Worm (Caenorhabditis elegans) whole organism, L4 larva: Measurements from ENCODE around the gene slc-9B.2.

ENCODE experiments used
- ama-1 ChIP-seq: fragments of 150-350 bp; optimal IDR thresholded peaks from 2 replicates; lab custom pipeline; 2014; ENCODE audit warnings: inconsistent platforms, mixed read lengths
- fos-1 ChIP-seq: fragments of 150-350 bp; optimal IDR thresholded peaks from 2 replicates; lab custom pipeline; 2014; ENCODE audit warnings: missing biosample characterization, missing genetic modification characterization
- mdl-1 ChIP-seq, 2 experiments: fragments of 150-350 bp in 1 of 2; sonication (generic microtip) in 1 of 2; optimal IDR thresholded peaks; 2 replicates each; lab custom pipeline; 2014 to 2017; ENCODE audit warnings: missing biosample characterization in 2 of 2, missing genetic modification characterization in 2 of 2
- mep-1 ChIP-seq: fragments of 150-350 bp; sonication (generic microtip); optimal IDR thresholded peaks from 3 replicates; lab custom pipeline; 2014; ENCODE audit warnings: missing biosample characterization, missing genetic modification characterization
- mes-2 ChIP-seq: sonication (generic microtip); optimal IDR thresholded peaks from 2 replicates; lab custom pipeline; 2016; ENCODE audit warnings: missing genotype, mild to moderate bottlenecking, missing genetic modification characterization, missing compliant biosample characterization; ENCODE audit not compliant: poor library complexity, severe bottlenecking
- nhr-25 ChIP-seq: sonication (generic microtip); optimal IDR thresholded peaks from 2 replicates; lab custom pipeline; 2017; ENCODE audit warnings: missing genetic modification characterization, mild to moderate bottlenecking, missing compliant biosample characterization, antibody characterized with exemption, moderate library complexity, borderline replicate concordance; ENCODE audit not compliant: insufficient read depth

- no peak for TF ChIP-seq mdl-1 (tag; optimal IDR thresholded peaks at IDR 0.05; lab: Kevin White, UChicago)
- TF ChIP-seq mep-1: no peak
- no peak for TF ChIP-seq fos-1 (tag; lab: Kevin White, UChicago)
- TF ChIP-seq ama-1 (lab: Kevin White, UChicago): no peak
- no peak for TF ChIP-seq mes-2
- no peak for TF ChIP-seq nhr-25 (tag; lab: Kevin White, UChicago)
Measured at ce11 chrV:16317244-16317643, 21.6 kb upstream of the slc-9B.2 start, which contains the start of gene srh-180.
